Fruit fly (Drosophila melanogaster) whole organism, adult: ENCODE results near the gene Nct.

ENCODE experiments used
- CG11617 ChIP-seq: fragments of 200-800 bp; sonication (Bioruptor generic); optimal IDR thresholded peaks from 2 replicates; lab custom pipeline; 2017; ENCODE audit warnings: mild to moderate bottlenecking, missing biosample characterization, missing genetic modification reagents, missing genetic modification characterization
- CG12768 ChIP-seq: fragments of 200-800 bp; sonication (Bioruptor generic); optimal IDR thresholded peaks from 2 replicates; lab custom pipeline; 2017; ENCODE audit warnings: missing biosample characterization, missing genetic modification characterization, mild to moderate bottlenecking, moderate library complexity, missing genetic modification reagents
- CG14711 ChIP-seq: fragments of 200-800 bp; sonication (Bioruptor generic); optimal IDR thresholded peaks from 2 replicates; lab custom pipeline; 2018; ENCODE audit warnings: missing biosample characterization, mild to moderate bottlenecking, missing genetic modification characterization, moderate library complexity
- CG5204 ChIP-seq: fragments of 200-800 bp; sonication (Bioruptor generic); optimal IDR thresholded peaks from 2 replicates; lab custom pipeline; 2016; ENCODE audit warnings: missing biosample characterization, missing genetic modification characterization
- CG7045 ChIP-seq: fragments of 200-800 bp; sonication (Bioruptor generic); optimal IDR thresholded peaks from 2 replicates; lab custom pipeline; 2017; ENCODE audit warnings: missing biosample characterization, mild to moderate bottlenecking, missing genetic modification characterization
- CG7101 ChIP-seq: fragments of 200-800 bp; sonication (Bioruptor generic); optimal IDR thresholded peaks from 2 replicates; lab custom pipeline; 2018; ENCODE audit warnings: missing biosample characterization, mild to moderate bottlenecking, missing genetic modification characterization, moderate library complexity
- Clk ChIP-seq: fragments of 200-800 bp; sonication (Bioruptor generic); optimal IDR thresholded peaks from 2 replicates; lab custom pipeline; 2017; ENCODE audit warnings: missing biosample characterization, missing genetic modification characterization
- Crg-1 ChIP-seq: fragments of 200-800 bp; sonication (Bioruptor generic); optimal IDR thresholded peaks from 2 replicates; lab custom pipeline; 2016; ENCODE audit warnings: missing biosample characterization, missing genetic modification characterization
- Hr96 ChIP-seq: fragments of 200-800 bp; sonication (Bioruptor generic); optimal IDR thresholded peaks from 2 replicates; lab custom pipeline; 2016; ENCODE audit warnings: missing biosample characterization, missing genetic modification characterization
- bab1 ChIP-seq: fragments of 200-800 bp; sonication (Bioruptor generic); optimal IDR thresholded peaks from 3 replicates; lab custom pipeline; 2019; ENCODE audit warnings: missing biosample characterization, mild to moderate bottlenecking, missing genetic modification characterization, moderate library complexity
- cic ChIP-seq: fragments of 200-800 bp; sonication (Bioruptor generic); optimal IDR thresholded peaks from 2 replicates; lab custom pipeline; 2017; ENCODE audit warnings: missing biosample characterization, mild to moderate bottlenecking, missing genetic modification characterization, moderate library complexity
- kay ChIP-seq: fragments of 200-800 bp; sonication (Bioruptor generic); peaks from one replicate; lab custom pipeline; 2016; ENCODE audit warnings: missing biosample characterization, missing genetic modification characterization, borderline replicate concordance
- pad ChIP-seq: fragments of 200-800 bp; sonication (Bioruptor generic); optimal IDR thresholded peaks from 3 replicates; lab custom pipeline; 2017; ENCODE audit warnings: missing biosample characterization, missing genetic modification characterization, mild to moderate bottlenecking, moderate library complexity, missing genetic modification reagents
- tj ChIP-seq: fragments of 200-800 bp; sonication (Bioruptor generic); optimal IDR thresholded peaks from 3 replicates; lab custom pipeline; 2017; ENCODE audit warnings: missing biosample characterization, mild to moderate bottlenecking, missing genetic modification characterization, moderate library complexity

- TF ChIP-seq pad (GFP tag; lab: Kevin White, UChicago), result no peak
- no peak for TF ChIP-seq Crg-1 (GFP tag; lab: Kevin White, UChicago)
- no peak for TF ChIP-seq CG14711 (tag; lab: Kevin White, UChicago)
- TF ChIP-seq kay (GFP tag; lab: Kevin White, UChicago), result no peak
- no peak for TF ChIP-seq CG7045 (GFP tag; lab: Kevin White, UChicago)
- TF ChIP-seq CG7101, result no peak
- no peak for TF ChIP-seq tj (GFP tag; lab: Kevin White, UChicago)
- no peak for TF ChIP-seq Clk (GFP tag; lab: Kevin White, UChicago)
- no peak for TF ChIP-seq bab1
- no peak for TF ChIP-seq Hr96 (GFP tag; lab: Kevin White, UChicago)
- TF ChIP-seq cic (GFP tag; lab: Kevin White, UChicago), result no peak
- no peak for TF ChIP-seq CG5204 (GFP tag; lab: Kevin White, UChicago)
- no peak for TF ChIP-seq CG11617 (GFP tag; lab: Kevin White, UChicago)
- no peak for TF ChIP-seq CG12768 (GFP tag; lab: Kevin White, UChicago)
These were observed 38.0 kb downstream of the Nct start for dm6 chr3R:24889303-24889892.
